Worm (Caenorhabditis elegans) whole organism, L2 larva: ENCODE results near the gene ZK185.1.

Experiments
- aly-2 ChIP-seq: fragments of 150-350 bp; optimal IDR thresholded peaks from 2 replicates; lab custom pipeline; 2014; ENCODE audit warnings: missing biosample characterization, missing genetic modification characterization
- crh-2 ChIP-seq: sonication (generic microtip); optimal IDR thresholded peaks from 2 replicates; lab custom pipeline; 2017; ENCODE audit warnings: missing biosample characterization, missing genetic modification characterization
- elt-1 ChIP-seq: fragments of 150-350 bp; optimal IDR thresholded peaks from 2 replicates; lab custom pipeline; 2014; ENCODE audit warnings: missing biosample characterization, missing genetic modification characterization
- fos-1 ChIP-seq: fragments of 150-350 bp; optimal IDR thresholded peaks from 2 replicates; lab custom pipeline; 2014; ENCODE audit warnings: missing biosample characterization, missing genetic modification characterization
- nhr-237 ChIP-seq: fragments of 150-350 bp; optimal IDR thresholded peaks from 2 replicates; lab custom pipeline; 2014; ENCODE audit warnings: missing biosample characterization, missing genetic modification characterization
- unc-39 ChIP-seq: fragments of 150-350 bp; optimal IDR thresholded peaks from 2 replicates; lab custom pipeline; 2014; ENCODE audit warnings: missing biosample characterization, missing genetic modification characterization

The ZK185.1 gene

DNA sequence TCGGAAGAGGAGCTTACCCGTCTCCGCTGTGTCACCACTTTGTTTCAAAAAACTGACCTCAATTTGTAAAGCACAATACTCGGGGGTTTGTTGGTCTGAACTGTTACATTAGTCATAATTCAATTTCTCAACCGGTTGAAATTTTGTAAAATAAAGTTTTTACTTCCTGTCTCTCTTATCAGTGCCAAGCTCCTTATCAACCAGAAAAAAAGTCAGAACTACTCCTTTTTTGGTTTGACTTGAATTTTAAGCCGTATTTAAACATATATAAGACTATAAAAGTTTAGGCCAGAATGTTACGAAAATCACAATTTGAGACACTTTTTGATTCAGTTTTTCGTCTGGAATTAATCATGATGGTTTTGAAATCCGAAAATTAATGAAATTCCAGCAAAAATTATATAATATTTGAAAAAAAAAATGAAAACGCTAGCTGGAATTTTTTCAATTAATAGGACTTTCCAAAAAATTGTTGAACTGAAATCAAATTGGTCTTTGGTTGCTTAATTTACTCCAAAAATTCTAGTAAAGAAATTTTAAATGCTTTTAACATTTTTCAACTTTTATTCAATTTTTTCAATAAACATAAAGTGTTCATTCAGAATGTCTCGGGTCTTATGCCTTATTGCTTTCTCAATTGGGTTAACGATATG, 51.1 kb downstream of the ZK185.1 start, which contains the start of gene F19C7.2:
Gene F19C7.2, plus strand, starts transcription at position 603 of the 653 bp plus-strand sequence.
- TF ChIP-seq aly-2 (tag; lab: Kevin White, UChicago) (no peak), unc-39 (tag; lab: Kevin White, UChicago) (no peak), crh-2 (tag; lab: Kevin White, UChicago) (no peak), nhr-237 (tag; lab: Kevin White, UChicago) (no peak), elt-1 (tag; lab: Kevin White, UChicago) (no peak), fos-1 (tag; lab: Kevin White, UChicago) (peak; percentile 27)
